Fruit fly (Drosophila melanogaster) whole organism, embryonic: Measurements from ENCODE around the gene Wee1.
A peak's percentile ranks its signal among the peaks of the same experiment; 100 is the strongest.

ENCODE experiments used
- ATbp ChIP-seq: fragments of 200-800 bp; sonication (Bioruptor generic); optimal IDR thresholded peaks from 2 replicates; lab custom pipeline; 2017; ENCODE audit warnings: missing biosample characterization, mild to moderate bottlenecking, missing genetic modification characterization, missing genetic modification reagents
- Asciz ChIP-seq: fragments of 200-800 bp; sonication (Bioruptor generic); optimal IDR thresholded peaks from 2 replicates; lab custom pipeline; 2017; ENCODE audit warnings: missing biosample characterization, mild to moderate bottlenecking, missing genetic modification characterization, missing genetic modification reagents
- Atf6 ChIP-seq: fragments of 200-800 bp; sonication (Bioruptor generic); IDR thresholded peaks from 2 replicates; pipeline ENCODE4 v1.3.6; 2022; ENCODE audit warnings: missing biosample characterization, missing genetic modification characterization
- CG10147 ChIP-seq: fragments of 200-800 bp; sonication (Bioruptor generic); optimal IDR thresholded peaks from 2 replicates; lab custom pipeline; 2019; ENCODE audit warnings: missing biosample characterization, mild to moderate bottlenecking, missing genetic modification characterization, moderate library complexity
- CG10267 ChIP-seq: fragments of 200-800 bp; sonication (Bioruptor generic); optimal IDR thresholded peaks from 2 replicates; lab custom pipeline; 2018; ENCODE audit warnings: missing biosample characterization, mild to moderate bottlenecking, missing genetic modification characterization, moderate library complexity
- CG10654 ChIP-seq: fragments of 200-800 bp; sonication (Bioruptor generic); optimal IDR thresholded peaks from 2 replicates; lab custom pipeline; 2016; ENCODE audit warnings: missing biosample characterization, missing genetic modification characterization
- CG11504 ChIP-seq: fragments of 200-800 bp; sonication (Bioruptor generic); optimal IDR thresholded peaks from 3 replicates; lab custom pipeline; 2019; ENCODE audit warnings: missing biosample characterization, mild to moderate bottlenecking, missing genetic modification characterization, moderate library complexity
- CG11723 ChIP-seq: fragments of 200-800 bp; sonication (Bioruptor generic); optimal IDR thresholded peaks from 2 replicates; lab custom pipeline; 2017; ENCODE audit warnings: missing biosample characterization, mild to moderate bottlenecking, missing genetic modification characterization
- CG12942 ChIP-seq: fragments of 200-800 bp; sonication (Bioruptor generic); optimal IDR thresholded peaks from 3 replicates; lab custom pipeline; 2016; ENCODE audit warnings: missing biosample characterization, missing genetic modification characterization
- CG14014 ChIP-seq: fragments of 200-800 bp; sonication (Bioruptor generic); IDR thresholded peaks from 2 replicates; pipeline ENCODE4 v1.3.6; 2022; ENCODE audit warnings: missing biosample characterization, missing genetic modification characterization
- CG14710 ChIP-seq: fragments of 200-800 bp; sonication (Bioruptor generic); optimal IDR thresholded peaks from 3 replicates; lab custom pipeline; 2019; ENCODE audit warnings: missing biosample characterization, mild to moderate bottlenecking, missing genetic modification characterization, moderate library complexity
- CG1529 ChIP-seq: fragments of 200-800 bp; sonication (Bioruptor generic); optimal IDR thresholded peaks from 3 replicates; lab custom pipeline; 2018; ENCODE audit warnings: missing biosample characterization, missing genetic modification characterization
- CG16815 ChIP-seq: fragments of 200-800 bp; sonication (Bioruptor generic); optimal IDR thresholded peaks from 3 replicates; lab custom pipeline; 2017; ENCODE audit warnings: missing biosample characterization, mild to moderate bottlenecking, missing genetic modification characterization
- CG17829 ChIP-seq: fragments of 200-800 bp; optimal IDR thresholded peaks from 2 replicates; lab custom pipeline; 2019; ENCODE audit warnings: missing biosample characterization, mild to moderate bottlenecking, missing genetic modification characterization, moderate library complexity
- CG30020 ChIP-seq: fragments of 200-800 bp; optimal IDR thresholded peaks from 2 replicates; lab custom pipeline; 2019; ENCODE audit warnings: missing biosample characterization, mild to moderate bottlenecking, missing genetic modification characterization, moderate library complexity
- CG30403 ChIP-seq: fragments of 200-800 bp; sonication (Bioruptor generic); optimal IDR thresholded peaks from 3 replicates; lab custom pipeline; 2016; ENCODE audit warnings: missing biosample characterization, missing genetic modification characterization
- CG7556 ChIP-seq: fragments of 200-800 bp; sonication (Bioruptor generic); optimal IDR thresholded peaks from 2 replicates; lab custom pipeline; 2017; ENCODE audit warnings: missing biosample characterization, mild to moderate bottlenecking, missing genetic modification characterization
- CG9437 ChIP-seq: fragments of 200-800 bp; sonication (Bioruptor generic); optimal IDR thresholded peaks from 2 replicates; lab custom pipeline; 2018; ENCODE audit warnings: missing biosample characterization, mild to moderate bottlenecking, missing genetic modification characterization
- Chrac-16 ChIP-seq: fragments of 200-800 bp; sonication (Bioruptor generic); optimal IDR thresholded peaks from 3 replicates; lab custom pipeline; 2016; ENCODE audit warnings: missing biosample characterization, missing genetic modification characterization
- Deaf1 ChIP-seq: fragments of 200-800 bp; optimal IDR thresholded peaks from 3 replicates; lab custom pipeline; 2019; ENCODE audit warnings: missing biosample characterization, mild to moderate bottlenecking, missing genetic modification characterization, moderate library complexity
- Dek ChIP-seq: fragments of 200-800 bp; sonication (Bioruptor generic); optimal IDR thresholded peaks from 3 replicates; lab custom pipeline; 2019; ENCODE audit warnings: missing biosample characterization, mild to moderate bottlenecking, missing genetic modification characterization, moderate library complexity
- H15 ChIP-seq: fragments of 200-800 bp; sonication (Bioruptor generic); IDR thresholded peaks from 3 replicates; pipeline ENCODE4 v1.3.6; 2022; ENCODE audit warnings: missing biosample characterization, missing genetic modification characterization
- HHEX ChIP-seq: fragments of 200-800 bp; sonication (Bioruptor generic); optimal IDR thresholded peaks from 3 replicates; lab custom pipeline; 2017; ENCODE audit warnings: missing biosample characterization, mild to moderate bottlenecking, missing genetic modification characterization, missing genetic modification reagents
- Hr3 ChIP-seq: fragments of 200-800 bp; sonication (Bioruptor generic); optimal IDR thresholded peaks from 3 replicates; lab custom pipeline; 2016; ENCODE audit warnings: missing biosample characterization, missing genetic modification characterization
- Hr51 ChIP-seq, 2 experiments: fragments of 200-800 bp; sonication (Bioruptor generic); optimal IDR thresholded peaks; 2 replicates in 1 of 2; 3 replicates in 1 of 2; lab custom pipeline; 2016 to 2018; ENCODE audit warnings: missing biosample characterization in 2 of 2, missing genetic modification characterization in 2 of 2, mild to moderate bottlenecking in 1 of 2, moderate library complexity in 1 of 2
- NfI ChIP-seq: fragments of 200-800 bp; sonication (Bioruptor generic); optimal IDR thresholded peaks from 3 replicates; lab custom pipeline; 2018; ENCODE audit warnings: missing biosample characterization, mild to moderate bottlenecking, missing genetic modification characterization, moderate library complexity
- PHDP ChIP-seq: fragments of 200-800 bp; sonication (Bioruptor generic); optimal IDR thresholded peaks from 3 replicates; lab custom pipeline; 2018; ENCODE audit warnings: missing biosample characterization, mild to moderate bottlenecking, missing genetic modification characterization, moderate library complexity
- Sin3A ChIP-seq: fragments of >200 bp; optimal IDR thresholded peaks from 2 replicates; lab custom pipeline; 2018
- TFAM ChIP-seq: fragments of 200-800 bp; sonication (Bioruptor generic); optimal IDR thresholded peaks from 2 replicates; lab custom pipeline; 2017; ENCODE audit warnings: missing biosample characterization, missing genetic modification characterization, inconsistent platforms
- Usf ChIP-seq: fragments of 200-800 bp; sonication (Bioruptor generic); optimal IDR thresholded peaks from 2 replicates; lab custom pipeline; 2017; ENCODE audit warnings: missing genotype, missing biosample characterization, missing genetic modification characterization
- YL-1 ChIP-seq: fragments of 200-800 bp; sonication (Bioruptor generic); optimal IDR thresholded peaks from 3 replicates; lab custom pipeline; 2017; ENCODE audit warnings: missing biosample characterization, mild to moderate bottlenecking, missing genetic modification characterization
- az2 ChIP-seq: fragments of 200-800 bp; sonication (Bioruptor generic); optimal IDR thresholded peaks from 3 replicates; lab custom pipeline; 2016; ENCODE audit warnings: missing biosample characterization, missing genetic modification characterization
- caup ChIP-seq: fragments of 200-800 bp; sonication (Bioruptor generic); optimal IDR thresholded peaks from 3 replicates; lab custom pipeline; 2017; ENCODE audit warnings: missing biosample characterization, mild to moderate bottlenecking, missing genetic modification characterization, moderate library complexity; ENCODE audit not compliant: severe bottlenecking
- dmrt99B ChIP-seq: fragments of 200-800 bp; sonication (Bioruptor generic); optimal IDR thresholded peaks from 2 replicates; lab custom pipeline; 2018; ENCODE audit warnings: missing biosample characterization, mild to moderate bottlenecking, missing genetic modification characterization, moderate library complexity
- dpn ChIP-seq, 2 experiments: fragments of 200-800 bp; sonication (Bioruptor generic); optimal IDR thresholded peaks; 3 replicates each; lab custom pipeline; 2016; ENCODE audit warnings: missing biosample characterization in 2 of 2, missing genetic modification characterization in 2 of 2
- dysf ChIP-seq: fragments of 200-800 bp; sonication (Bioruptor generic); IDR thresholded peaks from 3 replicates; pipeline ENCODE4 v1.3.6; 2022; ENCODE audit warnings: missing biosample characterization, missing genetic modification characterization
- en ChIP-seq: fragments of 200-800 bp; sonication (Bioruptor generic); optimal IDR thresholded peaks from 2 replicates; lab custom pipeline; 2016; ENCODE audit warnings: missing biosample characterization, missing genetic modification characterization
- fd3F ChIP-seq: fragments of 200-800 bp; sonication (Bioruptor generic); optimal IDR thresholded peaks from 2 replicates; lab custom pipeline; 2018; ENCODE audit warnings: missing biosample characterization, mild to moderate bottlenecking, missing genetic modification characterization, moderate library complexity
- ind ChIP-seq: fragments of 200-800 bp; sonication (Bioruptor generic); optimal IDR thresholded peaks from 3 replicates; lab custom pipeline; 2016; ENCODE audit warnings: missing biosample characterization, missing genetic modification characterization
- nau ChIP-seq: fragments of 200-800 bp; sonication (Bioruptor generic); optimal IDR thresholded peaks from 3 replicates; lab custom pipeline; 2017; ENCODE audit warnings: missing biosample characterization, mild to moderate bottlenecking, missing genetic modification characterization, missing genetic modification reagents
- org-1 ChIP-seq: fragments of 200-800 bp; sonication (Bioruptor generic); optimal IDR thresholded peaks from 2 replicates; lab custom pipeline; 2017; ENCODE audit warnings: missing biosample characterization, missing genetic modification characterization
- run ChIP-seq: fragments of 200-800 bp; sonication (Bioruptor generic); optimal IDR thresholded peaks from 3 replicates; lab custom pipeline; 2018; ENCODE audit warnings: missing biosample characterization, mild to moderate bottlenecking, missing genetic modification characterization
- sim ChIP-seq: fragments of 200-800 bp; sonication (Bioruptor generic); IDR thresholded peaks from 2 replicates; pipeline ENCODE4 v1.3.6; 2022; ENCODE audit warnings: missing biosample characterization, missing genetic modification characterization
- slbo ChIP-seq: fragments of 200-800 bp; sonication (Bioruptor generic); IDR thresholded peaks from 2 replicates; pipeline ENCODE4 v1.3.6; 2022; ENCODE audit warnings: missing biosample characterization, missing genetic modification characterization
- slou ChIP-seq: fragments of 200-800 bp; sonication (Bioruptor generic); optimal IDR thresholded peaks from 3 replicates; lab custom pipeline; 2016; ENCODE audit warnings: missing biosample characterization, missing genetic modification characterization
- sqz ChIP-seq: fragments of 200-800 bp; sonication (Bioruptor generic); optimal IDR thresholded peaks from 3 replicates; lab custom pipeline; 2018; ENCODE audit warnings: missing biosample characterization, mild to moderate bottlenecking, missing genetic modification characterization
- ttk ChIP-seq: fragments of 200-800 bp; sonication (Bioruptor generic); IDR thresholded peaks from 2 replicates; pipeline ENCODE4 v2.1.2; 2022; ENCODE audit warnings: missing biosample characterization, missing genetic modification characterization
- tup ChIP-seq: fragments of 200-800 bp; sonication (Bioruptor generic); optimal IDR thresholded peaks from 2 replicates; lab custom pipeline; 2016; ENCODE audit warnings: missing biosample characterization, mild to moderate bottlenecking, missing genetic modification characterization, moderate library complexity
- unpg ChIP-seq: fragments of 200-800 bp; sonication (Bioruptor generic); optimal IDR thresholded peaks from 3 replicates; lab custom pipeline; 2018; ENCODE audit warnings: missing biosample characterization, mild to moderate bottlenecking, missing genetic modification characterization, moderate library complexity

Wee1 gene

DNA sequence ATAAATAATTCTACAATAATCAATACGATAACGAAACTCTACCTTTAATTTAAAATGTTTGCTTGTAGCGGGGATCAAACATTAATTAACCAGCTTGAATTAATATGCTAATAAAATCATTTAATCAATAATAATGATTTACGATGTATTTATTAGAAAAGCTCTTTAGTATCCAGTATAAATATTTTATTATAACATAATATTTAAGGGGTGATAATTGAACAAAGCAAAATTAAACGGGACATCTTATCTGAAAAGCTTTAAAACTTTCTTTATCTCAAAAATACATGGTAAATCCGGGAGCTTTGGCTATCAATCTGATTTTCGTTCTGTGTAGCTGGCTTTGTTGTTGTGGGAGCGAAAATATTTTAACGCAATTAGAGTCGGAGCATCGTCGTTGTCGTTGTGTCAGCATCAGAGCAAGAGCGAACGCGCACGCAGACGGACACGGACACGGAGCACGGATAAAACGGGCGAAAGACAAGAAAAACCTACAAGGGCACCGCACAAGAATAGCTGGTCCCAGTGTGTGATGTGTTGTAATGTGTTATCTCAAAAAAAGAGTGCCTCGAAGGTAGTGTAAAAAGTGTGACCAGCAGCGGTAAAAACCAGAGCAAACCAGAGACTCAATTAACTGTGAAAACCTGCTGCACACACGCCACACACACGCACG, 39.3 kb downstream of the Wee1 start, which contains the start of gene Nlg2 (continued):
- no peak for TF ChIP-seq CG12942 (GFP tag; lab: Kevin White, UChicago)
- TF ChIP-seq Hr51 (GFP tag; optimal IDR thresholded peaks at IDR 0.05; lab: Kevin White, UChicago): peak in 1 of 2 experiments; percentile 78
- peak; percentile 54 for TF ChIP-seq Asciz
- peak; percentile 48 for TF ChIP-seq org-1 (GFP tag; lab: Kevin White, UChicago)
- no peak for TF ChIP-seq sqz (GFP tag; lab: Kevin White, UChicago)
- TF ChIP-seq Chrac-16 (GFP tag; lab: Kevin White, UChicago): peak; percentile 45
- TF ChIP-seq ind (GFP tag; lab: Kevin White, UChicago): peak; percentile 45
- no peak for TF ChIP-seq H15 (GFP tag; lab: Robert Waterston, UW)
- TF ChIP-seq CG16815 (GFP tag; lab: Kevin White, UChicago): peak; percentile 20
- peak; percentile 44 for TF ChIP-seq slou (GFP tag; lab: Kevin White, UChicago)
- TF ChIP-seq dpn (GFP tag; optimal IDR thresholded peaks at IDR 0.05; lab: Kevin White, UChicago): peak; percentile 3 to 40
- TF ChIP-seq run (tag; lab: Kevin White, UChicago): peak; percentile 16
- TF ChIP-seq Atf6 (GFP tag; lab: Robert Waterston, UW): 0 out of 2 replicates have a peak, but pooled peaks have one; percentile 15
- peak; percentile 6; the same call in 1 of the 2 replicates for TF ChIP-seq CG14014 (GFP tag; lab: Robert Waterston, UW)
- peak; percentile 75 for TF ChIP-seq CG9437 (GFP tag; lab: Kevin White, UChicago)
- TF ChIP-seq Dek (tag; lab: Kevin White, UChicago): peak; percentile 48
- peak; percentile 24 for TF ChIP-seq CG11723 (GFP tag; lab: Kevin White, UChicago)
- TF ChIP-seq YL-1: no peak
- peak; percentile 90 for TF ChIP-seq CG7556 (GFP tag; lab: Kevin White, UChicago)
- peak; percentile 42 for TF ChIP-seq CG10267
- TF ChIP-seq CG11504 (tag; lab: Kevin White, UChicago): peak; percentile 84
- peak; percentile 25 for TF ChIP-seq unpg (GFP tag; lab: Kevin White, UChicago)
- peak; percentile 39 for TF ChIP-seq ATbp
- TF ChIP-seq Hr3 (GFP tag; lab: Kevin White, UChicago): peak; percentile 47
- TF ChIP-seq caup (GFP tag; lab: Kevin White, UChicago): peak; percentile 67
- peak; percentile 17 for TF ChIP-seq CG30020
- peak; percentile 46 for TF ChIP-seq HHEX (GFP tag; lab: Kevin White, UChicago)
- TF ChIP-seq ttk (GFP tag; lab: Robert Waterston, UW): peak; percentile 21; the same call in 1 of the 2 replicates
- peak; percentile 31 for TF ChIP-seq CG10654
- peak; percentile 27 for TF ChIP-seq Deaf1 (tag; lab: Kevin White, UChicago)
- peak; percentile 20 for TF ChIP-seq az2 (GFP tag; lab: Kevin White, UChicago)
- no peak for TF ChIP-seq TFAM (GFP tag; lab: Kevin White, UChicago)
- TF ChIP-seq CG10147 (GFP tag; lab: Kevin White, UChicago): peak; percentile 70
- no peak for TF ChIP-seq tup (GFP tag; lab: Kevin White, UChicago)
- peak; percentile 60 for TF ChIP-seq PHDP
- TF ChIP-seq nau: peak; percentile 26
- TF ChIP-seq Sin3A (lab: Kevin White, UChicago): no peak
- TF ChIP-seq CG14710: peak; percentile 35
- no peak for TF ChIP-seq Usf
- TF ChIP-seq fd3F: peak; percentile 37
- no peak for TF ChIP-seq en
- TF ChIP-seq dysf (GFP tag; lab: Robert Waterston, UW): peak; percentile 58; the same call in 2 of the 3 replicates
- TF ChIP-seq CG1529 (GFP tag; lab: Kevin White, UChicago): peak; percentile 34
- TF ChIP-seq CG17829 (tag; lab: Kevin White, UChicago): peak; percentile 43
- peak; percentile 52 for TF ChIP-seq NfI (GFP tag; lab: Kevin White, UChicago)
- peak; percentile 72 for TF ChIP-seq CG30403
- TF ChIP-seq dmrt99B (tag; lab: Kevin White, UChicago): peak; percentile 82
- peak; percentile 47; the same call in 1 of the 2 replicates for TF ChIP-seq slbo (GFP tag; lab: Robert Waterston, UW)
- no peak for TF ChIP-seq sim (GFP tag; lab: Robert Waterston, UW)
